Worm (Caenorhabditis elegans): ENCODE data around the gene gsnl-1.

The gsnl-1 gene

DNA sequence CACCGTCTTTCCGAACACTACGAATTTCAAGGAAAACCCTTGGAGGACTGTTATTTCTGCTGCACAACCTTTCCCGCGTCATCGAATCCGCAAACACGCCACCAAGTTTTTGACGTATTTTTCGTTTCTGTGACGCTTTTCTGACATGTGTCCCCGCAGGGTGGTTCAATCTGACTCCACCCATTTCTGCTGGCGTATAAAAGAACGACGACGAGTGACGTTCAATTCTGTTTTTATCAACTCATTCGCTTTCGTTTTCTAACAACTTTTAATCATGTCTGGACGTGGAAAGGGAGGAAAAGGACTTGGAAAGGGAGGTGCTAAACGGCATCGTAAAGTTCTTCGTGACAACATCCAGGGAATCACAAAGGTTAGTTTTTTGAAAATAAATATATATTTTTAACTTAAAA, 50.0 kb downstream of the gsnl-1 start, which contains the start of gene his-37 (continued):
- TF ChIP-seq madf-8 (GFP tag; conservative IDR thresholded peaks at IDR 0.05) (no peak), tbx-9 (tag; optimal IDR thresholded peaks at IDR 0.05; ENCODE audit: borderline replicate concordance) (no peak), akir-1 (GFP tag; optimal IDR thresholded peaks at IDR 0.05) (peak; percentile 33), rec-8 (tag; optimal IDR thresholded peaks at IDR 0.05) (no peak), nhr-90 (tag; optimal IDR thresholded peaks at IDR 0.05) (peak; percentile 95), tbp1 (GFP tag; optimal IDR thresholded peaks at IDR 0.05) (peak; percentile 81), ztf-25 (GFP tag; IDR thresholded peaks at IDR 0.05) (0 out of 2 replicates have a peak, but pooled peaks have one; percentile 43), ZK185.1 (tag; optimal IDR thresholded peaks at IDR 0.05; ENCODE audit: poor library complexity, severe bottlenecking) (peak; percentile 93), nhr-27 (tag; optimal IDR thresholded peaks at IDR 0.05) (no peak), ceh-40 (GFP tag; IDR thresholded peaks at IDR 0.05) (no peak), madf-10 (tag; optimal IDR thresholded peaks at IDR 0.05) (peak; percentile 95), madf-6 (GFP tag; IDR thresholded peaks at IDR 0.05) (peak; percentile 33; the same call in 1 of the 2 replicates), B0035.1 (tag; optimal IDR thresholded peaks at IDR 0.05) (peak; percentile 69), C17E4.6 (GFP tag; IDR thresholded peaks at IDR 0.05) (peak; percentile 40; the same call in 1 of the 2 replicates), T26A5.8 (tag; optimal IDR thresholded peaks at IDR 0.05) (no peak), chd-7 (tag; optimal IDR thresholded peaks at IDR 0.05) (peak; percentile 94), F57A8.1 (GFP tag; optimal IDR thresholded peaks at IDR 0.05) (no peak), Y56A3A.18 (GFP tag; IDR thresholded peaks at IDR 0.05) (peak; percentile 48; the same call in 1 of the 2 replicates), lsl-1 (GFP tag; optimal IDR thresholded peaks at IDR 0.05) (peak; percentile 2), lin-54 (GFP tag; optimal IDR thresholded peaks at IDR 0.05) (peak; percentile 94), lag-1 (GFP tag; IDR thresholded peaks at IDR 0.05) (no peak), Y53F4B.3 (GFP tag; IDR thresholded peaks at IDR 0.05) (no peak), hlh-26 (GFP tag; conservative IDR thresholded peaks at IDR 0.05) (no peak), B0336.3 (GFP tag; IDR thresholded peaks at IDR 0.05) (peak; percentile 96), hrde-1 (tag; optimal IDR thresholded peaks at IDR 0.05; ENCODE audit: borderline replicate concordance) (no peak), lsy-27 (tag; optimal IDR thresholded peaks at IDR 0.05; ENCODE audit: borderline replicate concordance, insufficient read depth) (no peak), T07F8.4 (tag; optimal IDR thresholded peaks at IDR 0.05) (no peak), ztf-28 (GFP tag; IDR thresholded peaks at IDR 0.05) (0 out of 2 replicates have a peak, but pooled peaks have one; percentile 45), ceh-58 (GFP tag; IDR thresholded peaks at IDR 0.05) (no peak), C06A6.2 (GFP tag; conservative IDR thresholded peaks at IDR 0.05) (peak; percentile 96), Y53G8AR.9 (GFP tag; conservative IDR thresholded peaks at IDR 0.05) (peak; percentile 96), F33H1.4 (GFP tag; IDR thresholded peaks at IDR 0.05) (peak; percentile 55), nhr-179 (tag; optimal IDR thresholded peaks at IDR 0.05) (no peak), die-1 (tag; optimal IDR thresholded peaks at IDR 0.05) (peak; percentile 65), somi-1 (GFP tag; optimal IDR thresholded peaks at IDR 0.05) (peak; percentile 98), ceh-100 (GFP tag; IDR thresholded peaks at IDR 0.05) (peak; percentile 76), tlf-1 (GFP tag; optimal IDR thresholded peaks at IDR 0.05) (peak; percentile 97), F22D6.2 (tag; optimal IDR thresholded peaks at IDR 0.05) (peak; percentile 92), mel-28 (tag; optimal IDR thresholded peaks at IDR 0.05; ENCODE audit: borderline replicate concordance) (no peak), mes-4 (tag; optimal IDR thresholded peaks at IDR 0.05) (no peak), athp-1 (tag; optimal IDR thresholded peaks at IDR 0.05) (peak; percentile 59), rcor-1 (GFP tag; IDR thresholded peaks at IDR 0.05) (peak; percentile 90), ccch-3 (GFP tag; optimal IDR thresholded peaks at IDR 0.05) (no peak), mxl-1 (tag; optimal IDR thresholded peaks at IDR 0.05) (no peak), egl-18 (GFP tag; IDR thresholded peaks at IDR 0.05) (peak; percentile 96), efl-1 (GFP tag; optimal IDR thresholded peaks at IDR 0.05) (peak; percentile 38), let-607 (tag; optimal IDR thresholded peaks at IDR 0.05) (peak; percentile 93 to 95), lin-26 (GFP tag; IDR thresholded peaks at IDR 0.05) (peak; percentile 69)

Measured in whole organism, young adult.